Fruit fly (Drosophila melanogaster) whole organism, embryonic: ENCODE results near the gene Abca3.

ENCODE experiments used
- Asciz ChIP-seq: fragments of 200-800 bp; sonication (Bioruptor generic); optimal IDR thresholded peaks from 2 replicates; lab custom pipeline; 2017; ENCODE audit warnings: missing biosample characterization, mild to moderate bottlenecking, missing genetic modification characterization, missing genetic modification reagents
- CG10267 ChIP-seq: fragments of 200-800 bp; sonication (Bioruptor generic); optimal IDR thresholded peaks from 2 replicates; lab custom pipeline; 2018; ENCODE audit warnings: missing biosample characterization, mild to moderate bottlenecking, missing genetic modification characterization, moderate library complexity
- CG10543 ChIP-seq: fragments of 200-800 bp; sonication (Bioruptor generic); optimal IDR thresholded peaks from 3 replicates; lab custom pipeline; 2017; ENCODE audit warnings: missing biosample characterization, mild to moderate bottlenecking, missing genetic modification characterization, moderate library complexity
- CG11398 ChIP-seq: fragments of 200-800 bp; sonication (Bioruptor generic); optimal IDR thresholded peaks from 2 replicates; lab custom pipeline; 2016; ENCODE audit warnings: missing biosample characterization, missing genetic modification characterization
- CG12219 ChIP-seq: fragments of 200-800 bp; sonication (Bioruptor generic); optimal IDR thresholded peaks from 3 replicates; lab custom pipeline; 2018; ENCODE audit warnings: missing biosample characterization, mild to moderate bottlenecking, missing genetic modification characterization
- CG12744 ChIP-seq: fragments of 200-800 bp; sonication (Bioruptor generic); optimal IDR thresholded peaks from 2 replicates; lab custom pipeline; 2016; ENCODE audit warnings: missing biosample characterization, missing genetic modification characterization
- CG15073 ChIP-seq: fragments of 200-800 bp; sonication (Bioruptor generic); optimal IDR thresholded peaks from 2 replicates; lab custom pipeline; 2016; ENCODE audit warnings: missing biosample characterization, missing genetic modification characterization
- CG1529 ChIP-seq: fragments of 200-800 bp; sonication (Bioruptor generic); optimal IDR thresholded peaks from 3 replicates; lab custom pipeline; 2018; ENCODE audit warnings: missing biosample characterization, missing genetic modification characterization
- CG17328 ChIP-seq: fragments of 200-800 bp; sonication (Bioruptor generic); IDR thresholded peaks from 2 replicates; pipeline ENCODE4 v1.3.6; 2022; ENCODE audit warnings: missing biosample characterization, missing genetic modification characterization
- CG18011 ChIP-seq: fragments of 200-800 bp; sonication (Bioruptor generic); optimal IDR thresholded peaks from 2 replicates; lab custom pipeline; 2017; ENCODE audit warnings: missing biosample characterization, missing genetic modification characterization, mild to moderate bottlenecking, moderate library complexity, missing genotype
- CG18476 ChIP-seq: fragments of 200-800 bp; sonication (Bioruptor generic); optimal IDR thresholded peaks from 2 replicates; lab custom pipeline; 2016; ENCODE audit warnings: missing biosample characterization, mild to moderate bottlenecking, missing genetic modification characterization
- CG2678 ChIP-seq: fragments of 200-800 bp; sonication (Bioruptor generic); optimal IDR thresholded peaks from 3 replicates; lab custom pipeline; 2019; ENCODE audit warnings: missing biosample characterization, mild to moderate bottlenecking, missing genetic modification characterization, moderate library complexity
- CG30020 ChIP-seq: fragments of 200-800 bp; optimal IDR thresholded peaks from 2 replicates; lab custom pipeline; 2019; ENCODE audit warnings: missing biosample characterization, mild to moderate bottlenecking, missing genetic modification characterization, moderate library complexity
- CG6175 ChIP-seq: fragments of 200-800 bp; sonication (Bioruptor generic); IDR thresholded peaks from 3 replicates; pipeline ENCODE4 v1.3.6; 2022; ENCODE audit warnings: missing biosample characterization, missing genetic modification characterization
- CG6272 ChIP-seq: fragments of 200-800 bp; sonication (Bioruptor generic); IDR thresholded peaks from 2 replicates; pipeline ENCODE4 v1.3.6; 2022; ENCODE audit warnings: missing biosample characterization, missing genetic modification characterization
- CG8089 ChIP-seq: fragments of 200-800 bp; sonication (Bioruptor generic); optimal IDR thresholded peaks from 3 replicates; lab custom pipeline; 2016; ENCODE audit warnings: missing biosample characterization, missing genetic modification characterization
- CG8388 ChIP-seq: fragments of 200-800 bp; sonication (Bioruptor generic); optimal IDR thresholded peaks from 2 replicates; lab custom pipeline; 2019; ENCODE audit warnings: missing biosample characterization, mild to moderate bottlenecking, missing genetic modification characterization, moderate library complexity
- CG9609 ChIP-seq: fragments of 200-800 bp; sonication (Bioruptor generic); optimal IDR thresholded peaks from 3 replicates; lab custom pipeline; 2016; ENCODE audit warnings: missing biosample characterization, missing genetic modification characterization
- Doc2 ChIP-seq: fragments of 200-800 bp; sonication (Bioruptor generic); IDR thresholded peaks from 2 replicates; pipeline ENCODE4 v1.3.6; 2022; ENCODE audit warnings: missing biosample characterization, missing genetic modification characterization
- HLH54F ChIP-seq: fragments of 200-800 bp; sonication (Bioruptor generic); optimal IDR thresholded peaks from 3 replicates; lab custom pipeline; 2016; ENCODE audit warnings: missing biosample characterization, missing genetic modification characterization
- Hey ChIP-seq: fragments of 200-800 bp; sonication (Bioruptor generic); optimal IDR thresholded peaks from 3 replicates; lab custom pipeline; 2018; ENCODE audit warnings: missing biosample characterization, mild to moderate bottlenecking, missing genetic modification characterization
- HmgD ChIP-seq: fragments of 200-800 bp; sonication (Bioruptor generic); optimal IDR thresholded peaks from 3 replicates; lab custom pipeline; 2016; ENCODE audit warnings: missing biosample characterization, missing genetic modification characterization
- Hr39 ChIP-seq: fragments of >200 bp; optimal IDR thresholded peaks from 2 replicates; lab custom pipeline; 2017
- Myb ChIP-seq: fragments of 200-800 bp; sonication (Bioruptor generic); optimal IDR thresholded peaks from 2 replicates; lab custom pipeline; 2016; ENCODE audit warnings: missing biosample characterization, missing genetic modification characterization
- Nf-YA ChIP-seq: fragments of 200-800 bp; sonication (Bioruptor generic); IDR thresholded peaks from 2 replicates; pipeline ENCODE4 v1.3.6; 2022; ENCODE audit warnings: missing biosample characterization, missing genetic modification characterization
- NfI ChIP-seq: fragments of 200-800 bp; sonication (Bioruptor generic); optimal IDR thresholded peaks from 3 replicates; lab custom pipeline; 2018; ENCODE audit warnings: missing biosample characterization, mild to moderate bottlenecking, missing genetic modification characterization, moderate library complexity
- TFAM ChIP-seq: fragments of 200-800 bp; sonication (Bioruptor generic); optimal IDR thresholded peaks from 2 replicates; lab custom pipeline; 2017; ENCODE audit warnings: missing biosample characterization, missing genetic modification characterization, inconsistent platforms
- Trl ChIP-seq, 3 experiments: fragments of >200 bp in 2 of 3; fragments of 200-800 bp in 1 of 3; sonication (Bioruptor generic) in 1 of 3; optimal IDR thresholded peaks; 2 replicates in 1 of 3; 3 replicates in 2 of 3; lab custom pipeline; 2016 to 2017; ENCODE audit warnings: missing biosample characterization in 1 of 3, missing genetic modification characterization in 1 of 3
- croc ChIP-seq: fragments of 200-800 bp; sonication (Bioruptor generic); conservative IDR thresholded peaks from 3 replicates; pipeline ENCODE4 v1.3.6; 2022; ENCODE audit warnings: missing biosample characterization, missing genetic modification characterization
- crol ChIP-seq: fragments of 200-800 bp; sonication (Bioruptor generic); IDR thresholded peaks from 2 replicates; pipeline ENCODE4 v1.3.6; 2022; ENCODE audit warnings: missing biosample characterization, missing genetic modification characterization
- dimm ChIP-seq: fragments of 200-800 bp; sonication (Bioruptor generic); IDR thresholded peaks from 2 replicates; pipeline ENCODE4 v1.3.6; 2022; ENCODE audit warnings: missing biosample characterization, missing genetic modification characterization
- fu2 ChIP-seq: fragments of 200-800 bp; sonication (Bioruptor generic); optimal IDR thresholded peaks from 2 replicates; lab custom pipeline; 2016; ENCODE audit warnings: missing biosample characterization, missing genetic modification characterization
- grn ChIP-seq: fragments of 200-800 bp; sonication (Bioruptor generic); optimal IDR thresholded peaks from 3 replicates; lab custom pipeline; 2017; ENCODE audit warnings: missing biosample characterization, missing genetic modification characterization
- gsb-n ChIP-seq: fragments of 200-800 bp; sonication (Bioruptor generic); optimal IDR thresholded peaks from 3 replicates; lab custom pipeline; 2018; ENCODE audit warnings: missing biosample characterization, mild to moderate bottlenecking, missing genetic modification characterization
- h ChIP-seq: fragments of >200 bp; optimal IDR thresholded peaks from 2 replicates; lab custom pipeline; 2017
- ham ChIP-seq: fragments of 200-800 bp; sonication (Bioruptor generic); IDR thresholded peaks from 2 replicates; pipeline ENCODE4 v1.3.6; 2022; ENCODE audit warnings: missing biosample characterization, missing genetic modification characterization
- insv ChIP-seq, 2 experiments: fragments of 200-800 bp; sonication (Bioruptor generic); optimal IDR thresholded peaks; 3 replicates each; lab custom pipeline; 2016 to 2018; ENCODE audit warnings: missing biosample characterization in 2 of 2, missing genetic modification characterization in 2 of 2
- inv ChIP-seq: fragments of 200-800 bp; sonication (Bioruptor generic); IDR thresholded peaks from 2 replicates; pipeline ENCODE4 v1.3.6; 2022; ENCODE audit warnings: missing biosample characterization, missing genetic modification characterization; ENCODE audit not compliant: partially characterized antibody
- ken ChIP-seq: fragments of 200-800 bp; sonication (Bioruptor generic); IDR thresholded peaks from 3 replicates; pipeline ENCODE4 v1.3.6; 2022; ENCODE audit warnings: missing biosample characterization, missing genetic modification characterization
- knrl ChIP-seq: fragments of 200-800 bp; sonication (Bioruptor generic); IDR thresholded peaks from 3 replicates; pipeline ENCODE4 v1.3.6; 2022; ENCODE audit warnings: missing biosample characterization, missing genetic modification characterization; ENCODE audit not compliant: partially characterized antibody
- lov ChIP-seq, 2 experiments: fragments of 200-800 bp in 1 of 2; fragments of >200 bp in 1 of 2; sonication (Bioruptor generic) in 1 of 2; IDR thresholded peaks in 1 of 2; optimal IDR thresholded peaks in 1 of 2; 2 replicates in 1 of 2; 3 replicates in 1 of 2; pipeline versions ENCODE4 v1.3.6 to Lab custom; 2017 to 2022; ENCODE audit warnings: missing biosample characterization in 1 of 2, missing genetic modification characterization in 1 of 2
- luna ChIP-seq: fragments of 200-800 bp; sonication (Bioruptor generic); optimal IDR thresholded peaks from 2 replicates; lab custom pipeline; 2016; ENCODE audit warnings: missing biosample characterization, missing genetic modification characterization
- odd ChIP-seq: fragments of 200-800 bp; sonication (Bioruptor generic); optimal IDR thresholded peaks from 2 replicates; lab custom pipeline; 2017; ENCODE audit warnings: missing biosample characterization, mild to moderate bottlenecking, missing genetic modification characterization
- org-1 ChIP-seq: fragments of 200-800 bp; sonication (Bioruptor generic); optimal IDR thresholded peaks from 2 replicates; lab custom pipeline; 2017; ENCODE audit warnings: missing biosample characterization, missing genetic modification characterization
- salm ChIP-seq: fragments of 200-800 bp; sonication (Bioruptor generic); optimal IDR thresholded peaks from 2 replicates; lab custom pipeline; 2018; ENCODE audit warnings: missing biosample characterization, mild to moderate bottlenecking, missing genetic modification characterization
- schlank ChIP-seq: fragments of 200-800 bp; sonication (Bioruptor generic); optimal IDR thresholded peaks from 2 replicates; lab custom pipeline; 2018; ENCODE audit warnings: missing biosample characterization, mild to moderate bottlenecking, missing genetic modification characterization
- sens ChIP-seq: fragments of 200-800 bp; sonication (Bioruptor generic); peaks from one replicate; lab custom pipeline; 2016; ENCODE audit warnings: missing biosample characterization, missing genetic modification characterization
- sisA ChIP-seq: fragments of 200-800 bp; sonication (Bioruptor generic); IDR thresholded peaks from 2 replicates; pipeline ENCODE4 v1.3.6; 2022; ENCODE audit warnings: missing biosample characterization, missing genetic modification characterization
- slbo ChIP-seq: fragments of 200-800 bp; sonication (Bioruptor generic); IDR thresholded peaks from 2 replicates; pipeline ENCODE4 v1.3.6; 2022; ENCODE audit warnings: missing biosample characterization, missing genetic modification characterization
- so ChIP-seq: fragments of 200-800 bp; sonication (Bioruptor generic); IDR thresholded peaks from 3 replicates; pipeline ENCODE4 v1.3.6; 2022; ENCODE audit warnings: missing biosample characterization, missing genetic modification characterization
- tgo ChIP-seq: fragments of 200-800 bp; sonication (Bioruptor generic); IDR thresholded peaks from 3 replicates; pipeline ENCODE4 v1.3.6; 2022; ENCODE audit warnings: missing biosample characterization, missing genetic modification characterization

Gene Abca3

dm6 chrX:21322289-21322981 is 16.0 kb upstream of the Abca3 start (continued):
- no peak for TF ChIP-seq CG18011 (GFP tag; lab: Kevin White, UChicago)
- no peak for TF ChIP-seq CG12744 (GFP tag; lab: Kevin White, UChicago)
- no peak for TF ChIP-seq odd (GFP tag; lab: Kevin White, UChicago)
- no peak for TF ChIP-seq HLH54F (GFP tag; lab: Kevin White, UChicago)
- TF ChIP-seq Nf-YA = no peak
- peak; percentile 42; the same call in 1 of the 2 replicates for TF ChIP-seq sisA (GFP tag; lab: Robert Waterston, UW)
- TF ChIP-seq ken = no peak
- TF ChIP-seq CG2678 (tag; lab: Kevin White, UChicago) = peak; percentile 82
- no peak for TF ChIP-seq Doc2 (GFP tag; lab: Robert Waterston, UW)
- TF ChIP-seq CG6175 = no peak
- no peak for TF ChIP-seq CG10543 (GFP tag; lab: Kevin White, UChicago)
- TF ChIP-seq ham = no peak
- no peak for TF ChIP-seq dimm (GFP tag; lab: Robert Waterston, UW)
- no peak for TF ChIP-seq Hey (tag; lab: Kevin White, UChicago)
- no peak for TF ChIP-seq org-1 (GFP tag; lab: Kevin White, UChicago)
- peak; percentile 52 for TF ChIP-seq Asciz
- peak; percentile 4 for TF ChIP-seq CG30020 (tag; lab: Kevin White, UChicago)
- no peak for TF ChIP-seq TFAM (GFP tag; lab: Kevin White, UChicago)
- no peak for TF ChIP-seq CG9609 (GFP tag; lab: Kevin White, UChicago)
- no peak for TF ChIP-seq luna (GFP tag; lab: Kevin White, UChicago)
- TF ChIP-seq CG11398 (GFP tag; lab: Kevin White, UChicago) = no peak
- peak; percentile 46 for TF ChIP-seq CG18476
- TF ChIP-seq CG8388 = no peak
- TF ChIP-seq slbo (GFP tag; lab: Robert Waterston, UW) = peak; percentile 27; the same call in 1 of the 2 replicates
- TF ChIP-seq salm = no peak
- TF ChIP-seq fu2 = no peak
- no peak for TF ChIP-seq Myb
- TF ChIP-seq CG1529 = no peak
- TF ChIP-seq knrl (GFP tag; lab: Robert Waterston, UW) = no peak
- no peak for TF ChIP-seq CG15073
- TF ChIP-seq CG17328 (GFP tag; lab: Robert Waterston, UW) = no peak
- no peak for TF ChIP-seq schlank (tag; lab: Kevin White, UChicago)
- no peak for TF ChIP-seq Trl (optimal IDR thresholded peaks at IDR 0.05; lab: Kevin White, UChicago)
- TF ChIP-seq Trl (GFP tag; optimal IDR thresholded peaks at IDR 0.05; lab: Kevin White, UChicago) = no peak
- no peak for TF ChIP-seq gsb-n
- TF ChIP-seq CG10267 (tag; lab: Kevin White, UChicago) = peak; percentile 56
- no peak for TF ChIP-seq insv (GFP tag; optimal IDR thresholded peaks at IDR 0.05; lab: Kevin White, UChicago)
- TF ChIP-seq Hr39 (lab: Kevin White, UChicago) = no peak
- no peak for TF ChIP-seq CG12219
- TF ChIP-seq HmgD (GFP tag; lab: Kevin White, UChicago) = no peak
- TF ChIP-seq grn (GFP tag; lab: Kevin White, UChicago) = peak; percentile 32
- no peak for TF ChIP-seq h (lab: Kevin White, UChicago)
- no peak for TF ChIP-seq inv
- no peak; the same call in 1 of the 2 replicates for TF ChIP-seq CG6272 (GFP tag; lab: Robert Waterston, UW)
- TF ChIP-seq sens (GFP tag; lab: Kevin White, UChicago) = peak; percentile 41
- TF ChIP-seq croc (GFP tag; lab: Robert Waterston, UW) = peak; percentile 20; the same call in 1 of the 3 replicates
- TF ChIP-seq NfI (GFP tag; lab: Kevin White, UChicago) = no peak
- TF ChIP-seq CG8089 (GFP tag; lab: Kevin White, UChicago) = no peak
- peak; percentile 46; the same call in 1 of the 3 replicates for TF ChIP-seq tgo (GFP tag; lab: Robert Waterston, UW)
- TF ChIP-seq so (GFP tag; lab: Robert Waterston, UW) = no peak
- TF ChIP-seq crol (GFP tag; lab: Robert Waterston, UW) = peak; percentile 43
- no peak for TF ChIP-seq lov (optimal IDR thresholded peaks at IDR 0.05; lab: Kevin White, UChicago)
- no peak for TF ChIP-seq lov (GFP tag; IDR thresholded peaks at IDR 0.05; lab: Robert Waterston, UW)
